Worm (Caenorhabditis elegans) whole organism, L2 larva: ENCODE results near the gene F26D2.13.

Experiments
- C34F6.9 ChIP-seq: fragments of 150-350 bp; optimal IDR thresholded peaks from 2 replicates; lab custom pipeline; 2014; ENCODE audit warnings: missing biosample characterization, missing genetic modification characterization
- F13H6.1 ChIP-seq: sonication (generic microtip); optimal IDR thresholded peaks from 2 replicates; lab custom pipeline; 2016; ENCODE audit warnings: missing genetic modification characterization, missing compliant biosample characterization
- R02D3.7 ChIP-seq: fragments of 150-350 bp; optimal IDR thresholded peaks from 2 replicates; lab custom pipeline; 2014; ENCODE audit warnings: missing biosample characterization, missing genetic modification characterization
- Y55F3AM.14 ChIP-seq: fragments of 200-800 bp; sonication (Bioruptor generic); optimal IDR thresholded peaks from 2 replicates; lab custom pipeline; 2018; ENCODE audit warnings: mild to moderate bottlenecking, missing genetic modification characterization, missing compliant biosample characterization
- ZK546.5 ChIP-seq: sonication (generic microtip); optimal IDR thresholded peaks from 2 replicates; lab custom pipeline; 2017; ENCODE audit warnings: missing biosample characterization, missing genetic modification characterization
- alr-1 ChIP-seq: fragments of 150-350 bp; optimal IDR thresholded peaks from 2 replicates; lab custom pipeline; 2014; ENCODE audit warnings: missing biosample characterization, missing genetic modification characterization
- aly-2 ChIP-seq: fragments of 150-350 bp; optimal IDR thresholded peaks from 2 replicates; lab custom pipeline; 2014; ENCODE audit warnings: missing biosample characterization, missing genetic modification characterization
- ama-1 ChIP-seq: fragments of 150-350 bp; optimal IDR thresholded peaks from 2 replicates; lab custom pipeline; 2018; ENCODE audit warnings: inconsistent platforms
- blmp-1 ChIP-seq: sonication (generic microtip); optimal IDR thresholded peaks from 2 replicates; lab custom pipeline; 2017; ENCODE audit warnings: missing genetic modification characterization, mild to moderate bottlenecking, missing compliant biosample characterization, antibody characterized with exemption, moderate library complexity; ENCODE audit not compliant: insufficient read depth
- ceh-16 ChIP-seq: fragments of 150-350 bp; optimal IDR thresholded peaks from 2 replicates; lab custom pipeline; 2014; ENCODE audit warnings: missing biosample characterization, missing genetic modification characterization
- ceh-82 ChIP-seq: fragments of 150-350 bp; optimal IDR thresholded peaks from 2 replicates; lab custom pipeline; 2014; ENCODE audit warnings: missing biosample characterization, missing genetic modification characterization
- crh-2 ChIP-seq: sonication (generic microtip); optimal IDR thresholded peaks from 2 replicates; lab custom pipeline; 2017; ENCODE audit warnings: missing biosample characterization, missing genetic modification characterization
- dmd-4 ChIP-seq: sonication (generic microtip); optimal IDR thresholded peaks from 2 replicates; lab custom pipeline; 2017; ENCODE audit warnings: missing biosample characterization, missing genetic modification characterization
- egl-27 ChIP-seq: sonication (generic microtip); optimal IDR thresholded peaks from 3 replicates; lab custom pipeline; 2017; ENCODE audit warnings: missing biosample characterization, missing genetic modification reagents, missing genetic modification characterization
- elt-1 ChIP-seq: fragments of 150-350 bp; optimal IDR thresholded peaks from 2 replicates; lab custom pipeline; 2014; ENCODE audit warnings: missing biosample characterization, missing genetic modification characterization
- elt-3 ChIP-seq: sonication (generic microtip); optimal IDR thresholded peaks from 2 replicates; lab custom pipeline; 2017; ENCODE audit warnings: missing biosample characterization, missing genetic modification characterization
- fos-1 ChIP-seq: fragments of 150-350 bp; optimal IDR thresholded peaks from 2 replicates; lab custom pipeline; 2014; ENCODE audit warnings: missing biosample characterization, missing genetic modification characterization
- gmeb-1 ChIP-seq: fragments of 150-350 bp; optimal IDR thresholded peaks from 2 replicates; lab custom pipeline; 2014; ENCODE audit warnings: missing biosample characterization, missing genetic modification characterization
- lin-11 ChIP-seq: fragments of 150-350 bp; sonication (generic microtip); optimal IDR thresholded peaks from 2 replicates; lab custom pipeline; 2014; ENCODE audit warnings: missing biosample characterization, missing genetic modification characterization, inconsistent platforms, mixed read lengths
- lin-13 ChIP-seq: fragments of 150-350 bp; optimal IDR thresholded peaks from 2 replicates; lab custom pipeline; 2014; ENCODE audit warnings: missing biosample characterization, missing genetic modification reagents, missing genetic modification characterization
- lin-39 ChIP-seq: fragments of 150-350 bp; optimal IDR thresholded peaks from 2 replicates; lab custom pipeline; 2014; ENCODE audit warnings: missing biosample characterization, missing genetic modification reagents, missing genetic modification characterization
- lsy-2 ChIP-seq, 2 experiments: fragments of 150-350 bp in 1 of 2; sonication (generic microtip) in 1 of 2; optimal IDR thresholded peaks; 2 replicates each; lab custom pipeline; 2014 to 2017; ENCODE audit warnings: missing biosample characterization in 2 of 2, missing genetic modification characterization in 2 of 2
- mab-5 ChIP-seq: fragments of 150-350 bp; optimal IDR thresholded peaks from 2 replicates; lab custom pipeline; 2014; ENCODE audit warnings: missing biosample characterization, missing genetic modification characterization
- mbf-1 ChIP-seq: sonication (generic microtip); optimal IDR thresholded peaks from 2 replicates; lab custom pipeline; 2017; ENCODE audit warnings: missing biosample characterization, missing genetic modification characterization
- mdl-1 ChIP-seq, 2 experiments: fragments of 150-350 bp in 1 of 2; sonication (generic microtip) in 1 of 2; optimal IDR thresholded peaks; 2 replicates each; lab custom pipeline; 2017; ENCODE audit warnings: missing biosample characterization in 2 of 2, missing genetic modification characterization in 2 of 2
- nhr-10 ChIP-seq: sonication (generic microtip); optimal IDR thresholded peaks from 2 replicates; lab custom pipeline; 2017; ENCODE audit warnings: missing biosample characterization, missing genetic modification characterization
- nhr-11 ChIP-seq: fragments of 150-350 bp; optimal IDR thresholded peaks from 2 replicates; lab custom pipeline; 2014; ENCODE audit warnings: missing biosample characterization, missing genetic modification characterization
- nhr-12 ChIP-seq: fragments of 150-350 bp; optimal IDR thresholded peaks from 2 replicates; lab custom pipeline; 2014; ENCODE audit warnings: missing biosample characterization, missing genetic modification characterization
- nhr-129 ChIP-seq: fragments of 150-350 bp; optimal IDR thresholded peaks from 2 replicates; lab custom pipeline; 2014; ENCODE audit warnings: missing biosample characterization, missing genetic modification characterization
- nhr-21 ChIP-seq: fragments of 150-350 bp; optimal IDR thresholded peaks from 2 replicates; lab custom pipeline; 2014; ENCODE audit warnings: missing biosample characterization, missing genetic modification characterization
- nhr-23 ChIP-seq: fragments of 150-350 bp; optimal IDR thresholded peaks from 2 replicates; lab custom pipeline; 2014; ENCODE audit warnings: missing biosample characterization, missing genetic modification reagents, missing genetic modification characterization
- nhr-237 ChIP-seq: fragments of 150-350 bp; optimal IDR thresholded peaks from 2 replicates; lab custom pipeline; 2014; ENCODE audit warnings: missing biosample characterization, missing genetic modification characterization
- nhr-25 ChIP-seq: fragments of 150-350 bp; sonication (generic microtip); optimal IDR thresholded peaks from 3 replicates; lab custom pipeline; 2014; ENCODE audit warnings: missing biosample characterization, missing genetic modification characterization
- nhr-6 ChIP-seq: fragments of 150-350 bp; optimal IDR thresholded peaks from 2 replicates; lab custom pipeline; 2014; ENCODE audit warnings: missing biosample characterization, missing genetic modification characterization
- nhr-77 ChIP-seq: fragments of 150-350 bp; optimal IDR thresholded peaks from 2 replicates; lab custom pipeline; 2014; ENCODE audit warnings: missing biosample characterization, missing genetic modification characterization
- peb-1 ChIP-seq: fragments of 150-350 bp; optimal IDR thresholded peaks from 2 replicates; lab custom pipeline; 2014; ENCODE audit warnings: missing biosample characterization, missing genetic modification characterization
- sem-4 ChIP-seq: fragments of 150-350 bp; optimal IDR thresholded peaks from 2 replicates; lab custom pipeline; 2014; ENCODE audit warnings: missing biosample characterization, missing genetic modification reagents, missing genetic modification characterization
- skn-1 ChIP-seq: sonication (generic microtip); optimal IDR thresholded peaks from 2 replicates; lab custom pipeline; 2017; ENCODE audit warnings: missing biosample characterization, missing genetic modification characterization
- sma-3 ChIP-seq: sonication (generic microtip); optimal IDR thresholded peaks from 2 replicates; lab custom pipeline; 2016; ENCODE audit warnings: missing genetic modification reagents, missing genetic modification characterization, missing compliant biosample characterization
- sma-9 ChIP-seq, 2 experiments: fragments of 150-350 bp in 1 of 2; sonication (generic microtip) in 1 of 2; optimal IDR thresholded peaks; 2 replicates each; lab custom pipeline; 2014 to 2016; ENCODE audit warnings: missing genetic modification characterization in 2 of 2, mild to moderate bottlenecking in 1 of 2, missing biosample characterization in 1 of 2, missing compliant biosample characterization in 1 of 2, missing genetic modification reagents in 1 of 2, moderate library complexity in 1 of 2
- snpc-4 ChIP-seq: fragments of 150-350 bp; optimal IDR thresholded peaks from 2 replicates; lab custom pipeline; 2014; ENCODE audit warnings: missing biosample characterization, missing genetic modification characterization
- unc-39 ChIP-seq: fragments of 150-350 bp; optimal IDR thresholded peaks from 2 replicates; lab custom pipeline; 2014; ENCODE audit warnings: missing biosample characterization, missing genetic modification characterization
- unc-55 ChIP-seq: fragments of 150-350 bp; sonication (generic microtip); optimal IDR thresholded peaks from 3 replicates; lab custom pipeline; 2014; ENCODE audit warnings: missing biosample characterization, missing genetic modification reagents, missing genetic modification characterization
- unc-62 ChIP-seq: fragments of 150-350 bp; optimal IDR thresholded peaks from 2 replicates; lab custom pipeline; 2014; ENCODE audit warnings: missing biosample characterization, missing genetic modification reagents, missing genetic modification characterization
- zag-1 ChIP-seq: fragments of 150-350 bp; optimal IDR thresholded peaks from 2 replicates; lab custom pipeline; 2014; ENCODE audit warnings: missing biosample characterization, missing genetic modification characterization
- ztf-1 ChIP-seq: fragments of 200-800 bp; sonication (Bioruptor generic); conservative IDR thresholded peaks from 2 replicates; pipeline ENCODE4 v1.3.6; 2022; ENCODE audit warnings: missing genetic modification characterization, missing compliant biosample characterization
- ztf-11 ChIP-seq: sonication (generic microtip); optimal IDR thresholded peaks from 2 replicates; lab custom pipeline; 2017; ENCODE audit warnings: missing biosample characterization, missing genetic modification characterization
- ztf-4 ChIP-seq: fragments of 150-350 bp; optimal IDR thresholded peaks from 2 replicates; lab custom pipeline; 2014; ENCODE audit warnings: missing biosample characterization, missing genetic modification characterization

The F26D2.13 gene

DNA sequence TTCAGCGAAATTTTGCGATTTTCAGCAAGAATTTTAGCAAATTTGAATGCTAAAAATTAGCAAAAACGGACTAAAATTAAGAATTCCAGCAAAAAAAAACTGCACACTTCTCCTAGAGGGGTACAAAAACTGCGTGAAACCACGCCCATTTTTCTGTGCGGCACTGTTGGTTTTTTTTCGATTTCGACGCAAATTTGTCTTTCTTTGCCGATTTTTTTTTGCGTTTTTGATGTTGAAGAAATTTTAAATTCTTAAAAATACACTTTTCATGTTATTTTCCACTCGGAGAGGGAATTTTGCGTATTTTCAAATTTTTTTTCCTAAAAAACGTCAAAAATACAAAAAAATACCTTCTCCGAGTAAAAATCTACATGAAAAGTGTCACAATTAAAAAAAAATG is 31.4 kb downstream of the F26D2.13 start, which contains the start of gene syp-1:
Gene syp-1 (plus strand): TSS at position 301 of the 400 bp plus-strand sequence.
- TF ChIP-seq lin-39, result no peak
- no peak for TF ChIP-seq lin-13 (GFP tag; lab: Kevin White, UChicago)
- no peak for TF ChIP-seq peb-1 (tag; lab: Kevin White, UChicago)
- no peak for TF ChIP-seq elt-3
- TF ChIP-seq unc-39, result no peak
- no peak for TF ChIP-seq ZK546.5 (tag; lab: Kevin White, UChicago)
- TF ChIP-seq gmeb-1 (tag; lab: Kevin White, UChicago), result no peak
- no peak for TF ChIP-seq dmd-4
- no peak for TF ChIP-seq sma-3 (GFP tag; lab: Kevin White, UChicago)
- no peak for TF ChIP-seq nhr-21 (tag; lab: Kevin White, UChicago)
- no peak for TF ChIP-seq ama-1 (lab: Kevin White, UChicago)
- no peak for TF ChIP-seq R02D3.7 (tag; lab: Kevin White, UChicago)

DNA sequence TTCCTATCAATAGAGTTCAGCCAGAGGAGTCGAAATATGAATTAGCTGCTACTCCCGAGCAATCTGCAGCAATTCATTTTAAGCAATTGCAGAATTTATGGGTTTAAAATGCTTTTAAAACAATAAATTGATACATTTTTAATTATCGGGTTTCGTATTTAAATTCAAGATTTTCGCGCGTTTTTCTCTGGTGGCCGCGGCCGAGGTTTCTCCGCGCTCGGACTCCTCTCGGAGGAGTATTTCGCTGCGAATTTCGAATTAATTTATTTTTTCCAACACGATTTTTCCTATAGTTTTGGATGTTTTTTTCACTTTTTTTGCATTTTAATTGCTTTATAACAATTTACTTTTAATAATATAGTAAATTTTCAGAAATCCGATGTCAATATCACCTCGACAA is 33.9 kb downstream of the F26D2.13 start, which contains the start of gene F13A7.14:
Gene F13A7.14 (plus strand): TSS at position 373 of the 400 bp plus-strand sequence.
- peak; percentile 68 for TF ChIP-seq nhr-25 (tag; lab: Kevin White, UChicago)
- TF ChIP-seq gmeb-1 (tag; lab: Kevin White, UChicago), result peak; percentile 97
- no peak for TF ChIP-seq elt-1 (tag; lab: Kevin White, UChicago)
- TF ChIP-seq crh-2, result peak; percentile 75
- TF ChIP-seq egl-27 (tag; lab: Kevin White, UChicago), result peak; percentile 61
- no peak for TF ChIP-seq unc-39
- no peak for TF ChIP-seq unc-62 (GFP tag; lab: Kevin White, UChicago)
- TF ChIP-seq R02D3.7 (tag; lab: Kevin White, UChicago), result peak; percentile 33
- no peak for TF ChIP-seq ZK546.5 (tag; lab: Kevin White, UChicago)
- no peak for TF ChIP-seq Y55F3AM.14
- no peak for TF ChIP-seq ama-1 (lab: Kevin White, UChicago)
- no peak for TF ChIP-seq lin-39
- TF ChIP-seq unc-55 (GFP tag; lab: Kevin White, UChicago), result peak; percentile 85
- TF ChIP-seq skn-1 (tag; lab: Kevin White, UChicago), result no peak
- TF ChIP-seq peb-1 (tag; lab: Kevin White, UChicago), result no peak
- TF ChIP-seq blmp-1 (tag; lab: Kevin White, UChicago), result peak; percentile 16
- no peak for TF ChIP-seq nhr-129 (tag; lab: Kevin White, UChicago)
- TF ChIP-seq nhr-10, result peak; percentile 40
- TF ChIP-seq lin-11 (tag; lab: Kevin White, UChicago), result peak; percentile 64
- peak; percentile 4 for TF ChIP-seq fos-1 (tag; lab: Kevin White, UChicago)
- no peak for TF ChIP-seq dmd-4
- no peak for TF ChIP-seq nhr-11 (tag; lab: Kevin White, UChicago)
- peak; percentile 28 for TF ChIP-seq ztf-4 (tag; lab: Kevin White, UChicago)
- TF ChIP-seq nhr-12, result no peak
- peak; percentile 80 for TF ChIP-seq F13H6.1 (tag; lab: Kevin White, UChicago)
- TF ChIP-seq ztf-11 (tag; lab: Kevin White, UChicago), result no peak
- no peak for TF ChIP-seq ceh-82 (tag; lab: Kevin White, UChicago)
- TF ChIP-seq nhr-21 (tag; lab: Kevin White, UChicago), result peak; percentile 76
- no peak for TF ChIP-seq zag-1 (tag; lab: Kevin White, UChicago)
- TF ChIP-seq lin-13 (GFP tag; lab: Kevin White, UChicago), result peak; percentile 79
- TF ChIP-seq nhr-77 (tag; lab: Kevin White, UChicago), result no peak
- no peak for TF ChIP-seq nhr-23 (tag; lab: Kevin White, UChicago)
- no peak for TF ChIP-seq snpc-4 (tag; lab: Kevin White, UChicago)
- no peak for TF ChIP-seq nhr-237
- peak; percentile 58 for TF ChIP-seq sem-4 (tag; lab: Kevin White, UChicago)
- TF ChIP-seq mab-5, result peak; percentile 41
- TF ChIP-seq mbf-1, result no peak
- TF ChIP-seq sma-9 (GFP tag; optimal IDR thresholded peaks at IDR 0.05; lab: Kevin White, UChicago), result peak; percentile 94
- TF ChIP-seq sma-9 (tag; optimal IDR thresholded peaks at IDR 0.05; lab: Kevin White, UChicago), result no peak
- TF ChIP-seq alr-1 (tag; lab: Kevin White, UChicago), result no peak
- TF ChIP-seq ztf-1 (GFP tag; lab: Robert Waterston, UW), result no peak
- TF ChIP-seq C34F6.9 (tag; lab: Kevin White, UChicago), result peak; percentile 72
- peak; percentile 89 for TF ChIP-seq sma-3 (GFP tag; lab: Kevin White, UChicago)
- peak; percentile 58 to 83 for TF ChIP-seq lsy-2 (tag; optimal IDR thresholded peaks at IDR 0.05; lab: Kevin White, UChicago)
- TF ChIP-seq aly-2 (tag; lab: Kevin White, UChicago), result no peak
- TF ChIP-seq nhr-6 (tag; lab: Kevin White, UChicago), result no peak
- peak; percentile 77 for TF ChIP-seq ceh-16
- no peak for TF ChIP-seq elt-3
- TF ChIP-seq mdl-1 (tag; optimal IDR thresholded peaks at IDR 0.05; lab: Kevin White, UChicago), result no peak
